Worm (Caenorhabditis elegans): ENCODE results near the gene F40G9.8.

DNA sequence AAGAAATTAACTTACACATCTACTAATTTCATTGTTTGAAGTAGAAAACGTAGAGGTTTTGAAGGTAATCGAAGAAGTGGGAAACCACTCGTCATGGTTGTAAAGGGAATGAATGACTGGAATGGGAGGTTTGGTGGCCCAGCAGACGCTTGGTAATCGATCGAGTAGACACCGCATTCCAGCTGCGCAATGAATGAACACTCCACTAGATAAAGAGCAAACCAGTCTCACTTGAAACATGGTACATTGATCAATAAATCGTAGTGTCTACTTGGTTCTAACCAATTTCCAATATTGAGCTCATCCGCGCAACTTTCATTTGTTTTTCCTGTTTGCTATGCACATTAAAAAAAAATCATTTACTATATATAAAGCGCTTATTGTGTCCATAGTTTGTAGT lies 18.3 kb downstream of the F40G9.8 start, which contains the start of gene fbxb-84:
- TF ChIP-seq nhr-12 (tag; optimal IDR thresholded peaks at IDR 0.05) (no peak), elt-1 (tag; optimal IDR thresholded peaks at IDR 0.05) (no peak), ceh-82 (tag; optimal IDR thresholded peaks at IDR 0.05) (no peak), nhr-11 (tag; optimal IDR thresholded peaks at IDR 0.05) (no peak), nhr-76 (tag; optimal IDR thresholded peaks at IDR 0.05) (no peak), fos-1 (tag; optimal IDR thresholded peaks at IDR 0.05) (no peak), ama-1 (optimal IDR thresholded peaks at IDR 0.05) (no peak), nhr-28 (tag; optimal IDR thresholded peaks at IDR 0.05) (no peak), zag-1 (tag; optimal IDR thresholded peaks at IDR 0.05) (no peak), unc-62 (GFP tag; optimal IDR thresholded peaks at IDR 0.05) (no peak)

All from whole organism, L3 larva.